Fruit fly (Drosophila melanogaster): ENCODE data around the gene t.

The t gene

DNA sequence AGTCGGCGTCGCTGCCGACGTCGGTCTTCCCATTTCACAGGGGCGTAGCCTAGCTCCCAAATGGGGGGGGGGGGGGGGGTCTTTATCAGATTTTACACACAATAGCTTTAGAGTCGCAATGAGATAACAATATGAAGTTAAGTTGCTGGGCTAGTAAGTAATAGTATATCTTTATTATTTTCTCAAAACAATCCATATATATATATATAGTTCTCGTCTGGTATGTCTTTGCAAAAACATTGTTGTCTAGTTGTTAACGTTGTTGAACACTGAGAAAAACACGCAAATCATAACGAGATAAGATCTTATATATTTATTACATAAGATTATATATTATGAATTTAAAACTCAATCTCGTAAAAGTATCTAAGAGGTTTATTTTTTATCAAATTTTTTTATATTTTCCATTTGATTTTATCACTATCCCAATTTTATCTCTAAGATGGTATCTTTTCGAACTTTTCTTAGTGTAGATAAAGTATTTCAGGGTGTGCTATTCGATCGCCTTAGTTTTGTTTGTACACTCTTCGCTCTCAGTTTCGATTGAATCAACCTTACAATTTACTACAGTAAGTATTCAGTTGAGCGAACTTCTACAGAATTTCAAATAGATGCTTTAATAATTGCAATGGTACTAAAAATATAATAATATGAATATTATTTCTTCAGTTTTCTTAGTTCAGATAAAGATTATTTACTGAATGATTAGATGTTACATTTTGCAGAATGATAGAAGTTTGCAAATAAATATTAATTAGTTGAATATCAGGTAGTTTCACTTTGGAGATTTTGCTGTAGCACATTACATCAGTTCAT is 21.0 kb downstream of the t start (continued):
- peak; percentile 80 for TF ChIP-seq gem (tag; optimal IDR thresholded peaks at IDR 0.05)
- TF ChIP-seq Lhr (GFP tag; optimal IDR thresholded peaks at IDR 0.05): no peak
- no peak for TF ChIP-seq Opbp (GFP tag; IDR thresholded peaks at IDR 0.05; ENCODE audit: partially characterized antibody)
- peak; percentile 90 for TF ChIP-seq CG3847 (GFP tag; IDR thresholded peaks at IDR 0.05)
- TF ChIP-seq CG1832 (GFP tag; optimal IDR thresholded peaks at IDR 0.05): no peak
- peak; percentile 98 for TF ChIP-seq Rfx (GFP tag; IDR thresholded peaks at IDR 0.05)
- TF ChIP-seq repo (GFP tag; optimal IDR thresholded peaks at IDR 0.05): no peak
- TF ChIP-seq CG9817 (tag; optimal IDR thresholded peaks at IDR 0.05): peak; percentile 81
- TF ChIP-seq NC2β (GFP tag; optimal IDR thresholded peaks at IDR 0.05): no peak
- 0 out of 3 replicates have a peak, but pooled peaks have one; percentile 49 for TF ChIP-seq so (GFP tag; IDR thresholded peaks at IDR 0.05)
- no peak for TF ChIP-seq CG42726 (GFP tag; IDR thresholded peaks at IDR 0.05; ENCODE audit: partially characterized antibody)
- TF ChIP-seq dati (GFP tag; IDR thresholded peaks at IDR 0.05): no peak
- TF ChIP-seq CG7786 (GFP tag; optimal IDR thresholded peaks at IDR 0.05): peak; percentile 31
- peak; percentile 80; the same call in 1 of the 2 replicates for TF ChIP-seq lmd (GFP tag; IDR thresholded peaks at IDR 0.05)
- peak; percentile 94 for TF ChIP-seq Gug (GFP tag; IDR thresholded peaks at IDR 0.05)
- peak; percentile 79 for TF ChIP-seq zf30C (GFP tag; optimal IDR thresholded peaks at IDR 0.05)
- TF ChIP-seq ind (GFP tag; optimal IDR thresholded peaks at IDR 0.05): peak; percentile 51
- peak; percentile 46 for TF ChIP-seq ap (GFP tag; IDR thresholded peaks at IDR 0.05)
- peak; percentile 58 for TF ChIP-seq CG10321 (GFP tag; IDR thresholded peaks at IDR 0.05)
- no peak for TF ChIP-seq CG16863 (GFP tag; optimal IDR thresholded peaks at IDR 0.05)
- no peak for TF ChIP-seq CG16813 (GFP tag; IDR thresholded peaks at IDR 0.05; ENCODE audit: partially characterized antibody)
- TF ChIP-seq zen (tag; optimal IDR thresholded peaks at IDR 0.05): no peak
- TF ChIP-seq luna (GFP tag; optimal IDR thresholded peaks at IDR 0.05): peak; percentile 16
- peak; percentile 39 for TF ChIP-seq Sox100B (GFP tag; optimal IDR thresholded peaks at IDR 0.05)
- TF ChIP-seq sna (GFP tag; IDR thresholded peaks at IDR 0.05; ENCODE audit: partially characterized antibody): no peak
- peak; percentile 54; the same call in 1 of the 2 replicates for TF ChIP-seq CkIIα-i1 (GFP tag; IDR thresholded peaks at IDR 0.05)
- no peak for TF ChIP-seq mld (GFP tag; IDR thresholded peaks at IDR 0.05; ENCODE audit: partially characterized antibody)
- TF ChIP-seq schlank (tag; optimal IDR thresholded peaks at IDR 0.05): peak; percentile 78
- no peak for TF ChIP-seq cato (GFP tag; optimal IDR thresholded peaks at IDR 0.05; ENCODE audit: borderline replicate concordance)
- no peak for TF ChIP-seq CG4854 (GFP tag; optimal IDR thresholded peaks at IDR 0.05)
- TF ChIP-seq CG7987 (GFP tag; optimal IDR thresholded peaks at IDR 0.05): peak; percentile 71
- TF ChIP-seq gsb-n (tag; optimal IDR thresholded peaks at IDR 0.05): no peak
- peak; percentile 12 for TF ChIP-seq ewg (GFP tag; optimal IDR thresholded peaks at IDR 0.05)
- TF ChIP-seq BtbVII (GFP tag; optimal IDR thresholded peaks at IDR 0.05): peak; percentile 80
- TF ChIP-seq nmo (GFP tag; optimal IDR thresholded peaks at IDR 0.05): peak; percentile 53
- TF ChIP-seq CG30403 (GFP tag; optimal IDR thresholded peaks at IDR 0.05): peak; percentile 54
- peak; percentile 29 for TF ChIP-seq org-1 (GFP tag; optimal IDR thresholded peaks at IDR 0.05)
- TF ChIP-seq twi (tag; optimal IDR thresholded peaks at IDR 0.05): no peak
- peak; percentile 72 for TF ChIP-seq danr (GFP tag; IDR thresholded peaks at IDR 0.05)
- peak; percentile 87 for TF ChIP-seq CG12659 (GFP tag; optimal IDR thresholded peaks at IDR 0.05)
- TF ChIP-seq gt (GFP tag; IDR thresholded peaks at IDR 0.05): no peak
- peak; percentile 78 for TF ChIP-seq CG9727 (GFP tag; optimal IDR thresholded peaks at IDR 0.05)
- TF ChIP-seq Poxn (GFP tag; IDR thresholded peaks at IDR 0.05): peak; percentile 65; the same call in 1 of the 2 replicates
- TF ChIP-seq lilli (GFP tag; optimal IDR thresholded peaks at IDR 0.05): peak; percentile 23
- no peak for TF ChIP-seq CG2129 (GFP tag; IDR thresholded peaks at IDR 0.05; ENCODE audit: partially characterized antibody)
- no peak for TF ChIP-seq Asciz (GFP tag; optimal IDR thresholded peaks at IDR 0.05)
- no peak for TF ChIP-seq Neu2 (GFP tag; optimal IDR thresholded peaks at IDR 0.05; ENCODE audit: borderline replicate concordance)
- TF ChIP-seq CG10431 (GFP tag; optimal IDR thresholded peaks at IDR 0.05): no peak

Measured in whole organism, embryonic.